Worm (Caenorhabditis elegans): ENCODE results near the gene srlf-17.

Gene srlf-17

ce11 chrIV:11053652-11054317 lies 48.7 kb downstream of the srlf-17 start, which contains the start of the genes F36H1.12 and lin-3:
F36H1.12 (minus strand) TSS chrIV:11053702.
lin-3 (plus strand) TSS chrIV:11054308.
- no peak for TF ChIP-seq T22C8.4 (GFP tag; IDR thresholded peaks at IDR 0.05)
- no peak for TF ChIP-seq med-1 (GFP tag; optimal IDR thresholded peaks at IDR 0.05; ENCODE audit: insufficient read depth)
- no peak for TF ChIP-seq cog-1 (tag; optimal IDR thresholded peaks at IDR 0.05)
- TF ChIP-seq ztf-23 (GFP tag; IDR thresholded peaks at IDR 0.05), result no peak
- no peak for TF ChIP-seq tab-1 (GFP tag; IDR thresholded peaks at IDR 0.05)
- no peak for TF ChIP-seq flt-1 (GFP tag; IDR thresholded peaks at IDR 0.05)
- TF ChIP-seq ztf-29 (GFP tag; IDR thresholded peaks at IDR 0.05), result no peak
- no peak for TF ChIP-seq klf-2 (GFP tag; conservative IDR thresholded peaks at IDR 0.05)
- TF ChIP-seq ref-1 (GFP tag; conservative IDR thresholded peaks at IDR 0.05), result no peak

- TF ChIP-seq flt-1 (GFP tag; IDR thresholded peaks at IDR 0.05) (no peak), T22C8.4 (GFP tag; IDR thresholded peaks at IDR 0.05) (no peak), klf-2 (GFP tag; conservative IDR thresholded peaks at IDR 0.05) (no peak), med-1 (GFP tag; optimal IDR thresholded peaks at IDR 0.05; ENCODE audit: insufficient read depth) (no peak), ztf-29 (GFP tag; IDR thresholded peaks at IDR 0.05) (no peak), ztf-23 (GFP tag; IDR thresholded peaks at IDR 0.05) (no peak), tab-1 (GFP tag; IDR thresholded peaks at IDR 0.05) (no peak), cog-1 (tag; optimal IDR thresholded peaks at IDR 0.05) (no peak)
Observed at ce11 chrIV:11051963-11052362, 50.5 kb downstream of the srlf-17 start.
